Worm (Caenorhabditis elegans): ENCODE results near the gene cdgs-1.

DNA sequence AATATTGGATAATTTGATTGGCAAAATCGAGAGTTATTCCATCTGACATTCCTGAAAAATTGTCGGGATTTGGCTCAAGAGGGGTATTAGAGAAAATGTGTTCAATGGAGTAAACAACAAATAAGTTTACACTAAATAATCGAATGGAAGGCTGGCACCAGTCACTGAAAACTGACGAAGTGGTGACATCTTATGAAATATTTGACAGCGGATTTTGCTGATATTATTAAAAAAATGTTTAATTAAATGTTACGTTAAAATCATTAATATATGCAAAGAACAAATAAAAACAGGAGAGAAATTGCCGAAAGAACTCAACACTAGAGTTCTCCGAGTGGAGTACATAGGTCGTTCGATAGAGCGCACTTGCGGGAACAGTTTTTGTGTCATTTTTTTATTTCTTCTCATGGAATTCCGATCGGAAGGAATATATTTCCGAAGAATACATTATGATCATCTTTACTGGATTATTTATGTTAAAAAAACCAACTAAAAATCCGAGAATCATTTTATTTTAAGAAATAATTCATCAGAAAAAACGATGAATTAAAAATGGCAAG is 29.9 kb downstream of the cdgs-1 start, which contains the start of gene tag-322:
- TF ChIP-seq elt-4 (tag; optimal IDR thresholded peaks at IDR 0.05) (no peak), hlh-30 (tag; optimal IDR thresholded peaks at IDR 0.05; ENCODE audit: insufficient read depth) (no peak), dve-1 (tag; optimal IDR thresholded peaks at IDR 0.05) (no peak), syd-9 (tag; optimal IDR thresholded peaks at IDR 0.05) (no peak), hlh-6 (tag; optimal IDR thresholded peaks at IDR 0.05) (no peak)

Data from whole organism, late embryonic.